Worm (Caenorhabditis elegans): ENCODE results near the gene snet-1.

DNA sequence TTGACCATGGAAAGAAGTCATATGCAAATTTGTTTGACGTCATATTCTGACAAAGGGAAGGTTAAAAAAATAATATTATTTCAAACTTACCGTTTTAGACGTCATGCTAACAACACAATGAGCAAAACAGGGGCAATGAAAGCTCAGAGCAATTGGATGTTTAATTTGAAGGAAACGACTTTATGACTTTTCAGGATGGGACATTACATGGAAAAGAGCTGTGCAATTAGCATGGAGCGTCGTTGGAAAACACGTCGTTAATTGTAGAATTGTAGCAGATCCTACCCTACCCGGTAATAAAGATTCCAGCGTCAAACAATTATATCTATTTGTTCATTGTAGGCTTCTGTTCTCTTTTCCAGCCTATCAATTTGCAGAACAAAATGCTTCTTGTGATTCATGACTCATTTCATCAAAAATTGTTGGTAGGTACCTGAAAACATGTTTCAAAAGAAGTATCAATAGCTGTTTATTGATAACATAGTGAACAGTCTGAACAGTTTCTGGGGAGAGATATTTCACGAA is 4.9 kb upstream of the snet-1 start, which contains the start of gene ceh-63:
- TF ChIP-seq him-1 (tag; optimal IDR thresholded peaks at IDR 0.05) (no peak), W03F9.2 (tag; optimal IDR thresholded peaks at IDR 0.05) (no peak)

Data from whole organism, L4/young adult.